Worm (Caenorhabditis elegans) whole organism, young adult: ENCODE results near the gene nhr-178.

Source experiments
- B0261.1 ChIP-seq: sonication (generic microtip); optimal IDR thresholded peaks from 2 replicates; lab custom pipeline; 2016; ENCODE audit warnings: mild to moderate bottlenecking, missing genetic modification characterization, moderate library complexity, missing compliant biosample characterization
- F10E7.11 ChIP-seq: sonication (generic microtip); optimal IDR thresholded peaks from 2 replicates; lab custom pipeline; 2017; ENCODE audit warnings: mild to moderate bottlenecking, missing genetic modification characterization, moderate library complexity, missing compliant biosample characterization
- F23B12.7 ChIP-seq: sonication (generic microtip); optimal IDR thresholded peaks from 2 replicates; lab custom pipeline; 2017; ENCODE audit warnings: missing genetic modification characterization, mild to moderate bottlenecking, missing compliant biosample characterization, antibody characterized with exemption, moderate library complexity; ENCODE audit not compliant: insufficient read depth
- F52B5.7 ChIP-seq: sonication (generic microtip); optimal IDR thresholded peaks from 2 replicates; lab custom pipeline; 2016; ENCODE audit warnings: mild to moderate bottlenecking, missing genetic modification characterization, missing compliant biosample characterization
- Y95B8A.8 ChIP-seq: fragments of 200-800 bp; sonication (Bioruptor generic); IDR thresholded peaks from 2 replicates; pipeline ENCODE4 v1.3.6; 2022; ENCODE audit warnings: missing genetic modification reagents, missing genetic modification characterization, missing compliant biosample characterization
- ZK185.1 ChIP-seq: sonication (generic microtip); optimal IDR thresholded peaks from 2 replicates; lab custom pipeline; 2016; ENCODE audit warnings: mild to moderate bottlenecking, missing genetic modification characterization, missing compliant biosample characterization; ENCODE audit not compliant: poor library complexity, severe bottlenecking
- athp-1 ChIP-seq: sonication (generic microtip); optimal IDR thresholded peaks from 2 replicates; lab custom pipeline; 2017; ENCODE audit warnings: mild to moderate bottlenecking, missing genetic modification characterization, missing compliant biosample characterization
- attf-5 ChIP-seq: fragments of 200-800 bp; sonication (Bioruptor generic); optimal IDR thresholded peaks from 2 replicates; lab custom pipeline; 2018; ENCODE audit warnings: mild to moderate bottlenecking, missing genetic modification characterization, missing compliant biosample characterization
- bed-1 ChIP-seq: fragments of 200-800 bp; sonication (Bioruptor generic); IDR thresholded peaks from 2 replicates; pipeline ENCODE4 v1.3.6; 2022; ENCODE audit warnings: missing genetic modification reagents, missing genetic modification characterization, missing compliant biosample characterization
- cebp-1 ChIP-seq, 2 experiments: fragments of 200-800 bp in 1 of 2; sonication (Bioruptor generic) in 1 of 2; sonication (generic microtip) in 1 of 2; IDR thresholded peaks in 1 of 2; optimal IDR thresholded peaks in 1 of 2; 2 replicates each; pipeline versions ENCODE4 v1.3.6 to Lab custom; 2017 to 2022; ENCODE audit warnings: missing compliant biosample characterization in 2 of 2, missing genetic modification characterization in 2 of 2, mild to moderate bottlenecking in 1 of 2, missing genetic modification reagents in 1 of 2, moderate library complexity in 1 of 2
- ceh-58 ChIP-seq: fragments of 200-800 bp; sonication (Bioruptor generic); IDR thresholded peaks from 2 replicates; pipeline ENCODE4 v1.3.6; 2022; ENCODE audit warnings: missing genetic modification characterization, missing compliant biosample characterization
- ceh-91 ChIP-seq: fragments of 200-800 bp; sonication (Bioruptor generic); IDR thresholded peaks from 2 replicates; pipeline ENCODE4 v1.3.6; 2022; ENCODE audit warnings: missing genetic modification reagents, missing genetic modification characterization, missing compliant biosample characterization
- chd-7 ChIP-seq: sonication (generic microtip); optimal IDR thresholded peaks from 2 replicates; lab custom pipeline; 2016; ENCODE audit warnings: mild to moderate bottlenecking, missing genetic modification characterization, moderate library complexity, missing compliant biosample characterization
- dpl-1 ChIP-seq: fragments of 150-350 bp; optimal IDR thresholded peaks from 2 replicates; lab custom pipeline; 2014; ENCODE audit warnings: missing biosample characterization, missing genetic modification reagents, missing genetic modification characterization
- egl-44 ChIP-seq: fragments of 200-800 bp; sonication (Bioruptor generic); IDR thresholded peaks from 2 replicates; pipeline ENCODE4 v1.3.6; 2022; ENCODE audit warnings: missing genetic modification reagents, missing genetic modification characterization, missing compliant biosample characterization
- lag-1 ChIP-seq: fragments of 200-800 bp; sonication (Bioruptor generic); IDR thresholded peaks from 2 replicates; pipeline ENCODE4 v1.3.6; 2022; ENCODE audit warnings: missing genetic modification reagents, missing genetic modification characterization, missing compliant biosample characterization
- let-607 ChIP-seq, 2 experiments: fragments of 200-800 bp in 1 of 2; sonication (Bioruptor generic) in 1 of 2; sonication (generic microtip) in 1 of 2; optimal IDR thresholded peaks; 2 replicates each; lab custom pipeline; 2016 to 2018; ENCODE audit warnings: mild to moderate bottlenecking in 2 of 2, missing compliant biosample characterization in 2 of 2, missing genetic modification characterization in 2 of 2, moderate library complexity in 2 of 2, missing genotype in 1 of 2
- lin-26 ChIP-seq: fragments of 200-800 bp; sonication (Bioruptor generic); IDR thresholded peaks from 2 replicates; pipeline ENCODE4 v1.3.6; 2022; ENCODE audit warnings: missing genetic modification reagents, missing genetic modification characterization, missing compliant biosample characterization
- lin-35 ChIP-seq, 3 experiments: fragments of 150-350 bp in 2 of 3; sonication (generic microtip) in 1 of 3; optimal IDR thresholded peaks; 2 replicates each; lab custom pipeline; 2014 to 2018; ENCODE audit warnings: missing biosample characterization in 3 of 3, missing genetic modification characterization in 3 of 3, missing genetic modification reagents in 3 of 3
- lin-54 ChIP-seq: fragments of 200-800 bp; sonication (Bioruptor generic); optimal IDR thresholded peaks from 2 replicates; lab custom pipeline; 2018; ENCODE audit warnings: mild to moderate bottlenecking, missing genetic modification characterization, missing compliant biosample characterization
- lir-1 ChIP-seq: fragments of 200-800 bp; sonication (Bioruptor generic); conservative IDR thresholded peaks from 2 replicates; pipeline ENCODE4 v1.3.6; 2022; ENCODE audit warnings: missing genetic modification reagents, missing genetic modification characterization, missing compliant biosample characterization
- lsl-1 ChIP-seq: fragments of 200-800 bp; sonication (Bioruptor generic); optimal IDR thresholded peaks from 2 replicates; lab custom pipeline; 2018; ENCODE audit warnings: mild to moderate bottlenecking, missing genetic modification characterization, moderate library complexity, missing compliant biosample characterization
- nfya-2 ChIP-seq: fragments of 200-800 bp; sonication (Bioruptor generic); IDR thresholded peaks from 2 replicates; pipeline ENCODE4 v1.3.6; 2022; ENCODE audit warnings: missing genetic modification reagents, missing genetic modification characterization, missing compliant biosample characterization
- nhr-120 ChIP-seq: fragments of 200-800 bp; sonication (Bioruptor generic); IDR thresholded peaks from 2 replicates; pipeline ENCODE4 v1.3.6; 2022; ENCODE audit warnings: missing genetic modification characterization, missing compliant biosample characterization
- snpc-3.4 ChIP-seq: sonication (generic microtip); optimal IDR thresholded peaks from 2 replicates; lab custom pipeline; 2017; ENCODE audit warnings: missing genetic modification characterization, mild to moderate bottlenecking, missing compliant biosample characterization, antibody characterized with exemption, moderate library complexity, missing genotype, missing genetic modification reagents
- somi-1 ChIP-seq: fragments of 200-800 bp; sonication (Bioruptor generic); optimal IDR thresholded peaks from 2 replicates; lab custom pipeline; 2018; ENCODE audit warnings: mild to moderate bottlenecking, missing genetic modification characterization, missing compliant biosample characterization
- sptf-2 ChIP-seq: fragments of 200-800 bp; sonication (Bioruptor generic); optimal IDR thresholded peaks from 2 replicates; lab custom pipeline; 2018; ENCODE audit warnings: mild to moderate bottlenecking, missing genetic modification characterization, missing compliant biosample characterization
- tlf-1 ChIP-seq: fragments of 200-800 bp; sonication (Bioruptor generic); optimal IDR thresholded peaks from 2 replicates; lab custom pipeline; 2018; ENCODE audit warnings: mild to moderate bottlenecking, missing genetic modification characterization, missing compliant biosample characterization
- zfh-2 ChIP-seq: fragments of 200-800 bp; sonication (Bioruptor generic); conservative IDR thresholded peaks from 2 replicates; pipeline ENCODE4 v1.3.6; 2022; ENCODE audit warnings: missing genetic modification reagents, missing genetic modification characterization, missing compliant biosample characterization
- zim-3 ChIP-seq: sonication (generic microtip); optimal IDR thresholded peaks from 2 replicates; lab custom pipeline; 2017; ENCODE audit warnings: mild to moderate bottlenecking, missing genetic modification characterization, moderate library complexity, missing compliant biosample characterization
- ztf-18 ChIP-seq: sonication (generic microtip); optimal IDR thresholded peaks from 2 replicates; lab custom pipeline; 2016; ENCODE audit warnings: missing genotype, mild to moderate bottlenecking, missing genetic modification characterization, missing compliant biosample characterization
- ztf-22 ChIP-seq: fragments of 200-800 bp; sonication (Bioruptor generic); optimal IDR thresholded peaks from 2 replicates; lab custom pipeline; 2018; ENCODE audit warnings: mild to moderate bottlenecking, missing genetic modification characterization, moderate library complexity, missing compliant biosample characterization
- ztf-25 ChIP-seq: fragments of 200-800 bp; sonication (Bioruptor generic); IDR thresholded peaks from 2 replicates; pipeline ENCODE4 v1.3.6; 2022; ENCODE audit warnings: missing genetic modification reagents, missing genetic modification characterization, missing compliant biosample characterization
- ztf-28 ChIP-seq: fragments of 200-800 bp; sonication (Bioruptor generic); IDR thresholded peaks from 2 replicates; pipeline ENCODE4 v1.3.6; 2022; ENCODE audit warnings: missing genetic modification reagents, missing genetic modification characterization, missing compliant biosample characterization

nhr-178 gene

ce11 chrV:1624340-1624739, 16.6 kb upstream of the nhr-178 start, which contains the start of gene nhr-110:
Gene nhr-110, minus strand, starts transcription at chrV:1624440.
- TF ChIP-seq lir-1 (GFP tag; lab: Robert Waterston, UW) (no peak), ceh-58 (GFP tag; lab: Robert Waterston, UW) (no peak), sptf-2 (GFP tag; lab: Kevin White, UChicago) (no peak), lin-54 (GFP tag; lab: Kevin White, UChicago) (no peak), F10E7.11 (tag; lab: Kevin White, UChicago) (no peak), ceh-91 (GFP tag; lab: Robert Waterston, UW) (no peak), nfya-2 (GFP tag; lab: Robert Waterston, UW) (no peak), ZK185.1 (tag; lab: Kevin White, UChicago) (no peak), ztf-25 (GFP tag; lab: Robert Waterston, UW) (no peak), F23B12.7 (tag; lab: Kevin White, UChicago) (no peak), ztf-22 (GFP tag; lab: Kevin White, UChicago) (no peak), egl-44 (GFP tag; lab: Robert Waterston, UW) (no peak), B0261.1 (tag; lab: Kevin White, UChicago) (no peak), lin-35 (GFP tag; optimal IDR thresholded peaks at IDR 0.05; lab: Kevin White, UChicago) (no peak)
- TF ChIP-seq, all 124 proteins: peak for 0

- TF ChIP-seq chd-7 (tag; lab: Kevin White, UChicago): no peak
- TF ChIP-seq Y95B8A.8 (GFP tag; lab: Robert Waterston, UW): no peak
- TF ChIP-seq somi-1 (GFP tag; lab: Kevin White, UChicago): no peak
- no peak for TF ChIP-seq lsl-1
- TF ChIP-seq F10E7.11 (tag; lab: Kevin White, UChicago): no peak
- TF ChIP-seq ztf-28: no peak
- TF ChIP-seq F52B5.7: no peak
- no peak for TF ChIP-seq lin-26 (GFP tag; lab: Robert Waterston, UW)
- TF ChIP-seq lag-1 (GFP tag; lab: Robert Waterston, UW): no peak
- no peak for TF ChIP-seq zim-3 (tag; lab: Kevin White, UChicago)
- no peak for TF ChIP-seq nhr-120 (GFP tag; lab: Robert Waterston, UW)
- no peak for TF ChIP-seq athp-1 (tag; lab: Kevin White, UChicago)
Measured at ce11 chrV:1623429-1623828, 15.7 kb upstream of the nhr-178 start.

- TF ChIP-seq snpc-3.4 (tag; lab: Kevin White, UChicago): no peak
- no peak for TF ChIP-seq zfh-2 (GFP tag; lab: Robert Waterston, UW)
- no peak for TF ChIP-seq F52B5.7
- TF ChIP-seq attf-5: peak; percentile 1
- TF ChIP-seq bed-1 (GFP tag; lab: Robert Waterston, UW): no peak
- no peak for TF ChIP-seq ztf-18 (tag; lab: Kevin White, UChicago)
- TF ChIP-seq cebp-1 (GFP tag; IDR thresholded peaks at IDR 0.05; lab: Robert Waterston, UW): peak; percentile 86
- TF ChIP-seq cebp-1 (tag; optimal IDR thresholded peaks at IDR 0.05; lab: Kevin White, UChicago): peak; percentile 95
- no peak for TF ChIP-seq tlf-1 (GFP tag; lab: Kevin White, UChicago)
- no peak for TF ChIP-seq dpl-1 (GFP tag; lab: Kevin White, UChicago)
- no peak for TF ChIP-seq let-607 (tag; optimal IDR thresholded peaks at IDR 0.05; lab: Kevin White, UChicago)
Measured at ce11 chrV:1621494-1621893, 13.7 kb upstream of the nhr-178 start, which contains the start of gene nhr-117. Gene nhr-117, minus strand, starts transcription at chrV:1621520.
